Worm (Caenorhabditis elegans): ENCODE measurements around the gene clec-9.

Gene clec-9

DNA sequence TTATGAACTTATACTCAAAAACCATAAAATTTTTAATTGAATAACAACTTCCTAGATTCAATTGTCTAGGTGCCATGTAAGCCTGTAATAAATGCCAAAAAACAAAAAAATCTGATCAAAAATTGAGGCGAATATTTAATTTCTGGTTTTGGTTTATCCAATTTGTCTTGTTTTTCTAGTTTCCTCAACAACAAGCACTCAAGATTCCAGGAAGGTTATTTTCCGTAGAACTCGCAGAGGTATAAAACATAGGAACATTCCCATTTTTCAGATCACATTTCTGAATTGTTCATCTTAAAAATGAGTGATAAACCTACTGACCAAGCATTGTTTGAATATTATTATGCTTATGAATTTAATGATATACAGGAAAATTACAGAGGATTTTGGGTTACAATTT lies 9.3 kb downstream of the clec-9 start, which contains the start of gene srw-41:
Gene srw-41 (plus strand): TSS at position 301 of the 400 bp plus-strand sequence.
- TF ChIP-seq pha-4 (tag; optimal IDR thresholded peaks at IDR 0.05) (no peak), pha-2 (tag; optimal IDR thresholded peaks at IDR 0.05) (no peak), ahr-1 (tag; optimal IDR thresholded peaks at IDR 0.05) (no peak), lin-11 (tag; optimal IDR thresholded peaks at IDR 0.05) (no peak), hlh-8 (tag; optimal IDR thresholded peaks at IDR 0.05) (no peak), ttx-3 (tag; optimal IDR thresholded peaks at IDR 0.05) (no peak), ztf-16 (tag; optimal IDR thresholded peaks at IDR 0.05) (no peak), zip-5 (tag; optimal IDR thresholded peaks at IDR 0.05) (no peak), sdc-2 (tag; optimal IDR thresholded peaks at IDR 0.05) (no peak), ceh-18 (tag; optimal IDR thresholded peaks at IDR 0.05) (no peak), ceh-45 (GFP tag; IDR thresholded peaks at IDR 0.05) (no peak), odd-2 (tag; optimal IDR thresholded peaks at IDR 0.05) (no peak), dmd-4 (tag; optimal IDR thresholded peaks at IDR 0.05; ENCODE audit: borderline replicate concordance) (no peak), C38D4.7 (GFP tag; optimal IDR thresholded peaks at IDR 0.05) (no peak), ceh-48 (tag; optimal IDR thresholded peaks at IDR 0.05) (no peak)

DNA sequence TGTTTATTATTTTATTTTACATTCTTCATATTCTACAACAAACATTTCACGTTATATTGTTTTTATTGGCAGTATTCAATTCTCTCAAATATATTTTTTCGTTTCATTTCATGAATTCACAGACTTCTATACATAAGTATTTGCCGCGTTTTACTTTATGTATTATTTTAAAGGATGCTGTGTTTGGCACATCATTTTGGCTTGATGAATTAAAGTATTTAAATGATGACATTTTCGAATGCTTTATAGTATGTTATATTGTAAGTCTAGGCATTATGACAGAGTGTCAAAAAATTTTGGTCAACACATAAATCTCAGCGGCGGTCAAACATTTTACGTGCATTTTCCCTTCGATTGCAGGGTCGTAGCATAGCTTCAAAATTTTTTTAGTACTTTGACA lies 10.9 kb downstream of the clec-9 start:
- no peak for TF ChIP-seq hlh-8 (tag; optimal IDR thresholded peaks at IDR 0.05)
- TF ChIP-seq T23F11.4 (GFP tag; optimal IDR thresholded peaks at IDR 0.05): no peak

DNA sequence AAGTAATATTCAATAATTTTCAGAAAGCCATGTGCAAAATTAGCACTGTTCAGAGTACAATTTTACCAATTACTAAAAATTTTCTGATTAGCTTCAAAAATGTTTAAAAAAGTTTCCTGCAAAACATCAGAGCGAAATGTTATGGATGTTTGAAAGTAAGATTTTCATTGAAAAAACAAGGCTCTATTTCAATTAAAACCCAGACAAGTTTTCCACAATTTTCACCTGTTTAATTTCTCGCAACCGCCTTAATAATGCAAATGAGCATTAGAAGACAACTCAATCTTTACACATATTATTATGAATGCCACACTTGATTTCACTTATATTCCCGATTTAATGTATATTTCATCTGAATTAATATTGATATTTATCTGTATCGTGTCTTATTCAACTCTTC lies 11.9 kb downstream of the clec-9 start, which contains the start of gene srz-101:
Gene srz-101 (plus strand): TSS at position 301 of the 400 bp plus-strand sequence.
- TF ChIP-seq gmeb-2 (tag; optimal IDR thresholded peaks at IDR 0.05) (no peak), C38D4.7 (GFP tag; optimal IDR thresholded peaks at IDR 0.05) (no peak), tbx-7 (tag; optimal IDR thresholded peaks at IDR 0.05) (no peak), hlh-30 (tag; optimal IDR thresholded peaks at IDR 0.05; ENCODE audit: insufficient read depth) (no peak), syd-9 (tag; optimal IDR thresholded peaks at IDR 0.05) (no peak), ref-2 (tag; optimal IDR thresholded peaks at IDR 0.05) (no peak), npax-4 (tag; optimal IDR thresholded peaks at IDR 0.05) (no peak), ahr-1 (tag; optimal IDR thresholded peaks at IDR 0.05) (no peak), pax-1 (tag; optimal IDR thresholded peaks at IDR 0.05) (no peak), Y22D7AL.16 (tag; optimal IDR thresholded peaks at IDR 0.05) (no peak), hlh-13 (GFP tag; optimal IDR thresholded peaks at IDR 0.05) (no peak), lim-6 (tag; optimal IDR thresholded peaks at IDR 0.05) (no peak), tbx-2 (tag; optimal IDR thresholded peaks at IDR 0.05) (no peak), ceh-19 (GFP tag; optimal IDR thresholded peaks at IDR 0.05) (no peak), pha-4 (tag; optimal IDR thresholded peaks at IDR 0.05) (no peak)

DNA sequence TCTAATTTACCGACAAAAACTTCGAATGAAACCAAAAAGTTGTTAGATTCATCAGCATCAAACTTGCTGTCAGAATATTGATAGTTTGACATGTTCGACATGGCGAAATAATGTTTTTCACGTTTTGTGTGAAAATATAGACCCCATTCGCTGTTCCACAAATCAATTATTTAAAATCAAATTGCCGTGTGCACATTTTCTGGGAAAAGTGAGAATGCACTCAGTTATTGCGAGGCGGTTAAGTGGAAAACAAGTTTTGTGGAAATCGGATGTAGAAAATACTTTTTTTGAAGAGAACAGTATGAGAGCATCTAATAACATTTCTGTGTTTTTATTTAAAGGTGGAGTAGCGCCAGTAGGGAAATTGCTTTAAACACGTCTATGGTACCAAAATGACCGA lies 12.7 kb downstream of the clec-9 start, which contains the start of gene srw-42:
Gene srw-42 (minus strand): TSS at position 101 of the 400 bp plus-strand sequence.
- TF ChIP-seq madf-2 (tag; optimal IDR thresholded peaks at IDR 0.05): no peak
- TF ChIP-seq lim-6 (tag; optimal IDR thresholded peaks at IDR 0.05): no peak
- no peak for TF ChIP-seq lin-11 (tag; optimal IDR thresholded peaks at IDR 0.05)
- TF ChIP-seq ztf-16 (tag; optimal IDR thresholded peaks at IDR 0.05): no peak
- TF ChIP-seq ceh-14 (tag; optimal IDR thresholded peaks at IDR 0.05): no peak
- no peak for TF ChIP-seq F13H6.1 (tag; optimal IDR thresholded peaks at IDR 0.05)
- no peak for TF ChIP-seq ceh-45 (GFP tag; IDR thresholded peaks at IDR 0.05)
- TF ChIP-seq ceh-34 (tag; optimal IDR thresholded peaks at IDR 0.05): no peak
- TF ChIP-seq ceh-30 (tag; optimal IDR thresholded peaks at IDR 0.05): no peak
- no peak for TF ChIP-seq hlh-30 (tag; optimal IDR thresholded peaks at IDR 0.05; ENCODE audit: insufficient read depth)
- TF ChIP-seq unc-3 (GFP tag; conservative IDR thresholded peaks at IDR 0.05): no peak
- no peak for TF ChIP-seq unc-3 (tag; optimal IDR thresholded peaks at IDR 0.05)
- TF ChIP-seq ceh-24 (tag; optimal IDR thresholded peaks at IDR 0.05): no peak
- TF ChIP-seq ttx-3 (tag; optimal IDR thresholded peaks at IDR 0.05): no peak
- TF ChIP-seq sox-2 (GFP tag; IDR thresholded peaks at IDR 0.05): no peak
- no peak for TF ChIP-seq ceh-18 (tag; optimal IDR thresholded peaks at IDR 0.05)
